Worm (Caenorhabditis elegans): ENCODE measurements around the gene K02A6.1.

DNA sequence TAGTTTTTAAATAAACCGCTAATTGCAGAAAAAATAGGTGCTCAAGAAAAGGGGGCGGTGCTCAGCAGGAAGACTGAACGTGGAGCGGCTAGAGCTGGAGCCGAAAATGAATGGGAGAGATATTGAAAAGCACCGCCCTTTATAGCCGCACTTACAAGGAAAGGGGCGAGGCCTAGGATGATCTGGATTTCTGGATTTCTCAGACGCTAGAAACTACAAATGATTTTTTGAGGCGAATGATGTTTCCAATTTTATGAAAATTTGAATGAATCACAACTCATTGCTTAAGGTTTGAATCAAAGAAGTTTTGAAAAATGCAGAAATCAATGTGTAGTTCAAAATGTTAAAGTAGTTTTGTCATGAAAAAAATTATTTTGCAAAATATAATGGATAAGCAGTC lies 5.4 kb downstream of the K02A6.1 start, which contains the start of gene K02A6.2:
- no peak for TF ChIP-seq pha-4 (tag; optimal IDR thresholded peaks at IDR 0.05)
- no peak for TF ChIP-seq elt-3 (tag; optimal IDR thresholded peaks at IDR 0.05)
- no peak for TF ChIP-seq tbx-2 (tag; optimal IDR thresholded peaks at IDR 0.05)
- TF ChIP-seq R02D3.7 (tag; optimal IDR thresholded peaks at IDR 0.05), result no peak
- no peak for TF ChIP-seq nhr-12 (tag; optimal IDR thresholded peaks at IDR 0.05)
- TF ChIP-seq nhr-11 (tag; optimal IDR thresholded peaks at IDR 0.05), result no peak

Measured in whole organism, L3 larva.